Fruit fly (Drosophila melanogaster) whole organism, embryonic: Measurements from ENCODE around the gene CG12379.

Experiments used
- Aef1 ChIP-seq: fragments of 200-800 bp; sonication (Bioruptor generic); IDR thresholded peaks from 3 replicates; pipeline ENCODE4 v1.3.6; 2022; ENCODE audit warnings: missing biosample characterization, missing genetic modification characterization
- CG10147 ChIP-seq: fragments of 200-800 bp; sonication (Bioruptor generic); optimal IDR thresholded peaks from 2 replicates; lab custom pipeline; 2019; ENCODE audit warnings: missing biosample characterization, mild to moderate bottlenecking, missing genetic modification characterization, moderate library complexity
- CG10959 ChIP-seq: fragments of 200-800 bp; sonication (Bioruptor generic); IDR thresholded peaks from 2 replicates; pipeline ENCODE4 v1.3.6; 2022; ENCODE audit warnings: missing biosample characterization, missing genetic modification characterization
- CG11247 ChIP-seq: fragments of 200-800 bp; sonication (Bioruptor generic); IDR thresholded peaks from 2 replicates; pipeline ENCODE4 v1.3.6; 2022; ENCODE audit warnings: missing biosample characterization, missing genetic modification characterization
- CG11723 ChIP-seq: fragments of 200-800 bp; sonication (Bioruptor generic); optimal IDR thresholded peaks from 2 replicates; lab custom pipeline; 2017; ENCODE audit warnings: missing biosample characterization, mild to moderate bottlenecking, missing genetic modification characterization
- CG1233 ChIP-seq: fragments of 200-800 bp; sonication (Bioruptor generic); optimal IDR thresholded peaks from 4 replicates; lab custom pipeline; 2018; ENCODE audit warnings: missing biosample characterization, mild to moderate bottlenecking, missing genetic modification characterization
- CG12391 ChIP-seq: fragments of 200-800 bp; sonication (Bioruptor generic); optimal IDR thresholded peaks from 3 replicates; lab custom pipeline; 2018; ENCODE audit warnings: missing biosample characterization, mild to moderate bottlenecking, missing genetic modification characterization, moderate library complexity
- CG13123 ChIP-seq: fragments of 200-800 bp; sonication (Bioruptor generic); optimal IDR thresholded peaks from 2 replicates; lab custom pipeline; 2016; ENCODE audit warnings: missing biosample characterization, missing genetic modification characterization
- CG14667 ChIP-seq: fragments of 200-800 bp; sonication (Bioruptor generic); IDR thresholded peaks from 2 replicates; pipeline ENCODE4 v1.3.6; 2022; ENCODE audit warnings: missing biosample characterization, missing genetic modification characterization
- CG14860 ChIP-seq: fragments of 200-800 bp; sonication (Bioruptor generic); IDR thresholded peaks from 3 replicates; pipeline ENCODE4 v1.3.6; 2022; ENCODE audit warnings: missing biosample characterization, missing genetic modification characterization; ENCODE audit not compliant: partially characterized antibody
- CG1792 ChIP-seq: fragments of 200-800 bp; sonication (Bioruptor generic); optimal IDR thresholded peaks from 2 replicates; lab custom pipeline; 2016; ENCODE audit warnings: missing biosample characterization, missing genetic modification characterization
- CG2202 ChIP-seq: fragments of 200-800 bp; sonication (Bioruptor generic); optimal IDR thresholded peaks from 2 replicates; lab custom pipeline; 2018; ENCODE audit warnings: missing biosample characterization, mild to moderate bottlenecking, missing genetic modification characterization
- CG2875 ChIP-seq: fragments of 200-800 bp; sonication (Bioruptor generic); optimal IDR thresholded peaks from 2 replicates; lab custom pipeline; 2017; ENCODE audit warnings: missing biosample characterization, mild to moderate bottlenecking, missing genetic modification characterization, missing genetic modification reagents
- CG3847 ChIP-seq: fragments of 200-800 bp; sonication (Bioruptor generic); IDR thresholded peaks from 2 replicates; pipeline ENCODE4 v1.3.6; 2022; ENCODE audit warnings: missing biosample characterization, missing genetic modification characterization
- CG6813 ChIP-seq: fragments of 200-800 bp; sonication (Bioruptor generic); optimal IDR thresholded peaks from 2 replicates; lab custom pipeline; 2017; ENCODE audit warnings: missing biosample characterization, missing genetic modification characterization, mild to moderate bottlenecking, moderate library complexity, missing genetic modification reagents
- CG7556 ChIP-seq: fragments of 200-800 bp; sonication (Bioruptor generic); optimal IDR thresholded peaks from 2 replicates; lab custom pipeline; 2017; ENCODE audit warnings: missing biosample characterization, mild to moderate bottlenecking, missing genetic modification characterization
- CG8089 ChIP-seq: fragments of 200-800 bp; sonication (Bioruptor generic); optimal IDR thresholded peaks from 3 replicates; lab custom pipeline; 2016; ENCODE audit warnings: missing biosample characterization, missing genetic modification characterization
- CG9932 ChIP-seq: fragments of 200-800 bp; sonication (Bioruptor generic); IDR thresholded peaks from 2 replicates; pipeline ENCODE4 v1.3.6; 2022; ENCODE audit warnings: missing biosample characterization, missing genetic modification characterization
- CkIIα-i1 ChIP-seq: fragments of 200-800 bp; sonication (Bioruptor generic); IDR thresholded peaks from 2 replicates; pipeline ENCODE4 v1.3.6; 2022; ENCODE audit warnings: missing biosample characterization, missing genetic modification characterization
- Dbx ChIP-seq: fragments of 200-800 bp; sonication (Bioruptor generic); IDR thresholded peaks from 3 replicates; pipeline ENCODE4 v1.3.6; 2022; ENCODE audit warnings: missing biosample characterization, missing genetic modification characterization
- Dek ChIP-seq: fragments of 200-800 bp; sonication (Bioruptor generic); optimal IDR thresholded peaks from 3 replicates; lab custom pipeline; 2019; ENCODE audit warnings: missing biosample characterization, mild to moderate bottlenecking, missing genetic modification characterization, moderate library complexity
- GATAe ChIP-seq: fragments of 200-800 bp; sonication (Bioruptor generic); conservative IDR thresholded peaks from 2 replicates; pipeline ENCODE4 v1.3.6; 2022; ENCODE audit warnings: missing biosample characterization, missing genetic modification characterization
- Gug ChIP-seq: fragments of 200-800 bp; sonication (Bioruptor generic); IDR thresholded peaks from 4 replicates; pipeline ENCODE4 v1.3.6; 2022; ENCODE audit warnings: missing biosample characterization, missing genetic modification characterization
- Hey ChIP-seq: fragments of 200-800 bp; sonication (Bioruptor generic); optimal IDR thresholded peaks from 3 replicates; lab custom pipeline; 2018; ENCODE audit warnings: missing biosample characterization, mild to moderate bottlenecking, missing genetic modification characterization
- HmgZ ChIP-seq: fragments of 200-800 bp; sonication (Bioruptor generic); optimal IDR thresholded peaks from 2 replicates; lab custom pipeline; 2018; ENCODE audit warnings: missing biosample characterization, mild to moderate bottlenecking, missing genetic modification characterization
- NK7.1 ChIP-seq: fragments of 200-800 bp; sonication (Bioruptor generic); optimal IDR thresholded peaks from 3 replicates; lab custom pipeline; 2016; ENCODE audit warnings: missing biosample characterization, missing genetic modification characterization
- Opbp ChIP-seq: fragments of 200-800 bp; sonication (Bioruptor generic); IDR thresholded peaks from 3 replicates; pipeline ENCODE4 v1.3.6; 2022; ENCODE audit warnings: missing biosample characterization, missing genetic modification characterization; ENCODE audit not compliant: partially characterized antibody
- Rx ChIP-seq: fragments of 200-800 bp; sonication (Bioruptor generic); IDR thresholded peaks from 2 replicates; pipeline ENCODE4 v1.3.6; 2022; ENCODE audit warnings: missing biosample characterization, missing genetic modification characterization
- Vsx1 ChIP-seq: fragments of 200-800 bp; sonication (Bioruptor generic); optimal IDR thresholded peaks from 2 replicates; lab custom pipeline; 2017; ENCODE audit warnings: missing biosample characterization, mild to moderate bottlenecking, missing genetic modification characterization, missing genetic modification reagents
- bcd ChIP-seq: fragments of 200-800 bp; sonication (Bioruptor generic); optimal IDR thresholded peaks from 2 replicates; lab custom pipeline; 2017; ENCODE audit warnings: missing biosample characterization, mild to moderate bottlenecking, missing genetic modification characterization
- btn ChIP-seq: fragments of 200-800 bp; sonication (Bioruptor generic); optimal IDR thresholded peaks from 2 replicates; lab custom pipeline; 2016; ENCODE audit warnings: missing biosample characterization, missing genetic modification characterization
- cad ChIP-seq: fragments of >200 bp; optimal IDR thresholded peaks from 2 replicates; lab custom pipeline; 2017; ENCODE audit warnings: missing biosample characterization, missing genetic modification characterization
- cato ChIP-seq: fragments of 200-800 bp; sonication (Bioruptor generic); optimal IDR thresholded peaks from 2 replicates; lab custom pipeline; 2016; ENCODE audit warnings: missing biosample characterization, missing genetic modification characterization, borderline replicate concordance
- crp ChIP-seq, 2 experiments: fragments of 200-800 bp; sonication (Bioruptor generic); optimal IDR thresholded peaks; 2 replicates in 1 of 2; 3 replicates in 1 of 2; lab custom pipeline; 2017; ENCODE audit warnings: missing biosample characterization in 2 of 2, missing genetic modification characterization in 2 of 2, mild to moderate bottlenecking in 1 of 2, moderate library complexity in 1 of 2
- fd3F ChIP-seq: fragments of 200-800 bp; sonication (Bioruptor generic); optimal IDR thresholded peaks from 2 replicates; lab custom pipeline; 2018; ENCODE audit warnings: missing biosample characterization, mild to moderate bottlenecking, missing genetic modification characterization, moderate library complexity
- gce ChIP-seq: fragments of 200-800 bp; sonication (Bioruptor generic); IDR thresholded peaks from 3 replicates; pipeline ENCODE4 v1.3.6; 2022; ENCODE audit warnings: missing biosample characterization, missing genetic modification characterization
- ham ChIP-seq: fragments of 200-800 bp; sonication (Bioruptor generic); IDR thresholded peaks from 2 replicates; pipeline ENCODE4 v1.3.6; 2022; ENCODE audit warnings: missing biosample characterization, missing genetic modification characterization
- hkb ChIP-seq, 2 experiments: fragments of 200-800 bp in 1 of 2; fragments of >200 bp in 1 of 2; sonication (Bioruptor generic) in 1 of 2; IDR thresholded peaks in 1 of 2; optimal IDR thresholded peaks in 1 of 2; 2 replicates each; pipeline versions ENCODE4 v1.3.6 to Lab custom; 2017 to 2022; ENCODE audit warnings: missing biosample characterization in 1 of 2, missing genetic modification characterization in 1 of 2
- klu ChIP-seq: fragments of 200-800 bp; sonication (Bioruptor generic); IDR thresholded peaks from 2 replicates; pipeline ENCODE4 v1.3.6; 2022; ENCODE audit warnings: missing biosample characterization, missing genetic modification characterization
- nerfin-1 ChIP-seq: fragments of 200-800 bp; sonication (Bioruptor generic); optimal IDR thresholded peaks from 3 replicates; lab custom pipeline; 2019; ENCODE audit warnings: missing biosample characterization, mild to moderate bottlenecking, missing genetic modification characterization, moderate library complexity
- odd ChIP-seq: fragments of 200-800 bp; sonication (Bioruptor generic); optimal IDR thresholded peaks from 2 replicates; lab custom pipeline; 2017; ENCODE audit warnings: missing biosample characterization, mild to moderate bottlenecking, missing genetic modification characterization
- otp ChIP-seq: fragments of 200-800 bp; sonication (Bioruptor generic); IDR thresholded peaks from 3 replicates; pipeline ENCODE4, ENCODE4 v1.3.6; 2022; ENCODE audit warnings: missing biosample characterization, missing genetic modification characterization
- rib ChIP-seq: fragments of 200-800 bp; sonication (Bioruptor generic); IDR thresholded peaks from 2 replicates; pipeline ENCODE4 v1.3.6; 2022; ENCODE audit warnings: missing biosample characterization, missing genetic modification characterization
- sisA ChIP-seq: fragments of 200-800 bp; sonication (Bioruptor generic); IDR thresholded peaks from 2 replicates; pipeline ENCODE4 v1.3.6; 2022; ENCODE audit warnings: missing biosample characterization, missing genetic modification characterization
- sna ChIP-seq: fragments of 200-800 bp; sonication (Bioruptor generic); IDR thresholded peaks from 2 replicates; pipeline ENCODE4 v1.3.6; 2022; ENCODE audit warnings: missing biosample characterization, missing genetic modification characterization; ENCODE audit not compliant: partially characterized antibody
- ssp ChIP-seq: fragments of 200-800 bp; sonication (Bioruptor generic); IDR thresholded peaks from 2 replicates; pipeline ENCODE4 v1.3.6; 2022; ENCODE audit warnings: missing biosample characterization, missing genetic modification characterization
- stc ChIP-seq: fragments of 200-800 bp; sonication (Bioruptor generic); IDR thresholded peaks from 2 replicates; pipeline ENCODE4 v1.3.6; 2022; ENCODE audit warnings: missing biosample characterization, missing genetic modification characterization
- toy ChIP-seq: fragments of 200-800 bp; sonication (Bioruptor generic); IDR thresholded peaks from 2 replicates; pipeline ENCODE4 v1.3.6; 2022; ENCODE audit warnings: missing biosample characterization, missing genetic modification characterization
- unpg ChIP-seq: fragments of 200-800 bp; sonication (Bioruptor generic); optimal IDR thresholded peaks from 3 replicates; lab custom pipeline; 2018; ENCODE audit warnings: missing biosample characterization, mild to moderate bottlenecking, missing genetic modification characterization, moderate library complexity
- vnd ChIP-seq: fragments of 200-800 bp; sonication (Bioruptor generic); IDR thresholded peaks from 3 replicates; pipeline ENCODE4 v1.3.6; 2022; ENCODE audit warnings: missing biosample characterization, missing genetic modification characterization; ENCODE audit not compliant: partially characterized antibody

CG12379 gene

dm6 chrX:15740288-15740726 is 6.5 kb upstream of the CG12379 start (continued):
- TF ChIP-seq btn (GFP tag; lab: Kevin White, UChicago) (no peak), nerfin-1 (tag; lab: Kevin White, UChicago) (peak; percentile 19), CG13123 (GFP tag; lab: Kevin White, UChicago) (peak; percentile 9), CG1233 (peak; percentile 46), Dek (tag; lab: Kevin White, UChicago) (peak; percentile 80), CG1792 (GFP tag; lab: Kevin White, UChicago) (peak; percentile 29), CG14860 (GFP tag; lab: Robert Waterston, UW) (no peak), CG10147 (peak; percentile 70), CG3847 (GFP tag; lab: Robert Waterston, UW) (peak; percentile 78), crp (GFP tag; optimal IDR thresholded peaks at IDR 0.05; lab: Kevin White, UChicago) (peak in 1 of 2 experiments; percentile 21), ssp (peak; percentile 47), CG14667 (peak; percentile 60), Hey (tag; lab: Kevin White, UChicago) (peak; percentile 57), CG2202 (tag; lab: Kevin White, UChicago) (no peak), CG10959 (GFP tag; lab: Robert Waterston, UW) (peak; percentile 46; the same call in 1 of the 2 replicates), CG12391 (peak; percentile 69), CG6813 (GFP tag; lab: Kevin White, UChicago) (peak; percentile 37), CG9932 (GFP tag; lab: Robert Waterston, UW) (peak; percentile 87), cato (peak; percentile 29), unpg (GFP tag; lab: Kevin White, UChicago) (peak; percentile 77), ham (peak; percentile 38; the same call in 1 of the 2 replicates), sna (GFP tag; lab: Robert Waterston, UW) (no peak), Vsx1 (GFP tag; lab: Kevin White, UChicago) (peak; percentile 70), Opbp (GFP tag; lab: Robert Waterston, UW) (no peak), HmgZ (tag; lab: Kevin White, UChicago) (peak; percentile 88), CG7556 (GFP tag; lab: Kevin White, UChicago) (peak; percentile 66), Aef1 (GFP tag; lab: Robert Waterston, UW) (peak; percentile 73), gce (GFP tag; lab: Robert Waterston, UW) (no peak), vnd (GFP tag; lab: Robert Waterston, UW) (no peak), odd (GFP tag; lab: Kevin White, UChicago) (peak; percentile 62), GATAe (GFP tag; lab: Robert Waterston, UW) (peak; percentile 97), otp (GFP tag; lab: Robert Waterston, UW) (peak; percentile 62; the same call in 1 of the 3 replicates), bcd (GFP tag; lab: Kevin White, UChicago) (peak; percentile 60), Gug (peak; percentile 64; the same call in 3 of the 4 replicates), CG8089 (GFP tag; lab: Kevin White, UChicago) (no peak), Rx (GFP tag; lab: Robert Waterston, UW) (peak; percentile 50; the same call in 1 of the 2 replicates), klu (GFP tag; lab: Robert Waterston, UW) (peak; percentile 33; the same call in 1 of the 2 replicates), fd3F (GFP tag; lab: Kevin White, UChicago) (peak; percentile 60), stc (GFP tag; lab: Robert Waterston, UW) (peak; percentile 78), sisA (GFP tag; lab: Robert Waterston, UW) (peak; percentile 72), toy (GFP tag; lab: Robert Waterston, UW) (0 out of 2 replicates have a peak, but pooled peaks have one; percentile 40), CkIIα-i1 (no peak), CG11247 (peak; percentile 64), NK7.1 (GFP tag; lab: Kevin White, UChicago) (peak; percentile 47), CG2875 (GFP tag; lab: Kevin White, UChicago) (peak; percentile 1), Dbx (peak; percentile 88), rib (GFP tag; lab: Robert Waterston, UW) (peak; percentile 81), hkb (optimal IDR thresholded peaks at IDR 0.05; lab: Kevin White, UChicago) (no peak), hkb (GFP tag; IDR thresholded peaks at IDR 0.05; lab: Robert Waterston, UW) (peak; percentile 82), cad (no peak), CG11723 (no peak)
